Fruit fly (Drosophila melanogaster) whole organism: ENCODE measurements around the gene Rabex-5.

ENCODE experiments used
- CG8478 ChIP-seq: fragments of >200 bp; optimal IDR thresholded peaks from 2 replicates; lab custom pipeline; 2018; ENCODE audit warnings: inconsistent platforms
- Dll ChIP-seq: fragments of >200 bp; optimal IDR thresholded peaks from 2 replicates; lab custom pipeline; 2017
- EcR ChIP-seq, 2 experiments: fragments of >200 bp; optimal IDR thresholded peaks; 2 replicates each; lab custom pipeline; 2017; ENCODE audit warnings: missing biosample characterization in 2 of 2, missing genetic modification characterization in 2 of 2, missing genetic modification reagents in 2 of 2
- pan ChIP-seq: fragments of >200 bp; optimal IDR thresholded peaks from 2 replicates; lab custom pipeline; 2017
- psq ChIP-seq: fragments of >200 bp; optimal IDR thresholded peaks from 2 replicates; lab custom pipeline; 2017
- usp ChIP-seq: fragments of >200 bp; optimal IDR thresholded peaks from 2 replicates; lab custom pipeline; 2017; ENCODE audit warnings: missing biosample characterization, missing genetic modification characterization, mixed read lengths

The Rabex-5 gene

DNA sequence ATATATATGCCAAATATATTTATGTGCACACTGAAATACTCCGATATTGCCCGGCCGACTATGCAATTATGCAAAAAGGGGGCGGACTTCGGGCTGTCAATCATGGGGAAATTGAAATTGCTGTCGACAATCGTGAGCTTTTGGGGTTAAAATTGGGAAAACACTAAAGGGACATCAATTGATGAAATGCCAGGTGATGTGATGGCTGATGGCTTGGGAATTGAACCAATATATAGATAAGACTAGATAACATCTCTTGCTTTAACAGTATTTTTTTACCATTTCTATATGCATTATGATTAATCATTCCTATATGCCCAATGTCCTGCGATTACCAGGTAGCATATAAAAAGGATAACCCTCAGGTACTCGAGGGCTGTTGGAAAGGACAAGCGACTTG lies 17.8 kb upstream of the Rabex-5 start:
- TF ChIP-seq EcR (GFP tag; optimal IDR thresholded peaks at IDR 0.05; lab: Kevin White, UChicago) (no peak), psq (lab: Kevin White, UChicago) (no peak), Dll (no peak), CG8478 (no peak), pan (lab: Kevin White, UChicago) (no peak), usp (GFP tag; lab: Kevin White, UChicago) (no peak)

DNA sequence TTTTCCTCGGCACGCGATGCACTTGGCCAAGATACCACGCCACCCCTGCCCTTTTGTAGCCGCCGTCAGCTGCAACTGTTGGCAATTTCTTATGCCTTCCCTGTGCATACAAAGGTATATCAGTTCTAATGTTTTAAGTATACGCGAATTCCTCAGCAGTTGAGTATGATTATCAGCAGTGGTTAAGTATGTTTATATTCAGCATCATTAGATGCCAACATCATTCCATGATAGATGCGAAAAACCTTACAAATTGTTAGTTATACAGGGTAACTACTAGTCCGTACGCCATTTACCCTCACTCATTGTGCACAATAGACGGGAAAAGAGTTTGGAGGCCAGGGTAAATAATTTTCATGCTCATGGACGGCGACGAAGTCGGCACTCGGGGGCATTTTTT lies 16.0 kb upstream of the Rabex-5 start:
- TF ChIP-seq pan (lab: Kevin White, UChicago) (no peak), psq (lab: Kevin White, UChicago) (no peak), CG8478 (no peak), Dll (no peak), EcR (GFP tag; optimal IDR thresholded peaks at IDR 0.05; lab: Kevin White, UChicago) (no peak), usp (GFP tag; lab: Kevin White, UChicago) (no peak)

DNA sequence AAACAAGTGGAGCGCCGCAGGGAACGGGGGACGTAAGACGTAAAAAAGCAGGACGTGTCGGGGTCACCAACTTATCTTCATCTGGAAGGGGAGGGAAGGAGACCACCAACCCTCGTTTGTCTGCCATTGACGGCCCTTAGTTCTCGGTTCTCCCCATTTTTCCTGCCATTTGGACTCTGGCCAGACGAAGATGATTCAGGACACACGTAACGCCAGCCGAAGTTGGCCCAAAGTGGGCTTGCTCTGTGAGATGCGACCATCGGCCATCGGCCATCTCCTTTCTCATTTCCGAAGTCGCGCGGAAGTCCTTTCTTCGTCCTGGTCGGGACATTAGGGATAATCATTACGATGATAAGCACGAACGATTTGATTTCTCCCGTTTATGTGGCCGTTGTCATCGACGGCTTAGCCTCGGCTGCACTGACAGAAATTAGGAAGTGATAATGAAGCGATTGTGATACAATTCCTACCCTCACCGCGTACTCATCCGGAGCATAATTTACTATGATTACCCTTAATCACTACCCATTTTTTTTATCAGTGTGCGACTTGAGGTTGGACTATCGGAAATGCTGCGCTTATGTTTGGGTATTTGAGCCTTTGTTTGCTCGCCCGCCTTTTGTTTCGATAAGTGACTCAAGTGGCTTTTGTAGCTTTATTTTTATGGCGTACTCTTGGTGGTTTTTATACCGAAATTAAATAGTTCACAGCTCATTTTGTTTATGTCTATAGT lies 14.7 kb upstream of the Rabex-5 start:
- TF ChIP-seq EcR (GFP tag; optimal IDR thresholded peaks at IDR 0.05; lab: Kevin White, UChicago) (no peak), usp (GFP tag; lab: Kevin White, UChicago) (no peak), CG8478 (no peak), pan (lab: Kevin White, UChicago) (no peak), psq (lab: Kevin White, UChicago) (no peak), Dll (no peak)

DNA sequence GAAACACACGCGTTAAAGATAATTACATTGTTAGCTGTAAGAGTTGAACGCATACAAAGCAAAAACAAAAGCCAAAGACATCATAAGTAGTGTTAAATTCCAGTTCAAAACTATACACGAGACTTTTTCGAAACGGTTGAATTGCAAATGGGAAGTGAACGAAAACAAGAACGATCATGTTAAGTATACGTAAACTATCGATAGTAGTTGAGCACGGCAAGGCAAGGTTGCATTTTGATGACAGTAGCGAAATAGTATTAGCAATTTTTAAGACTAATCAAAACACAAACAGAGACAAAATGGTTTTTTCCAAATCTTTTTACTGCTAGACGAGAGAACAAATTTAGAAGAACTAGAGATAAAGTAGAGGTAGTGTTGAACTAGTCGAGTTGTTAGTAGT lies 878 bp upstream of the Rabex-5 start:
- TF ChIP-seq EcR (GFP tag; optimal IDR thresholded peaks at IDR 0.05; lab: Kevin White, UChicago) (no peak), Dll (no peak), psq (lab: Kevin White, UChicago) (no peak), pan (lab: Kevin White, UChicago) (no peak), CG8478 (no peak), usp (GFP tag; lab: Kevin White, UChicago) (no peak)

DNA sequence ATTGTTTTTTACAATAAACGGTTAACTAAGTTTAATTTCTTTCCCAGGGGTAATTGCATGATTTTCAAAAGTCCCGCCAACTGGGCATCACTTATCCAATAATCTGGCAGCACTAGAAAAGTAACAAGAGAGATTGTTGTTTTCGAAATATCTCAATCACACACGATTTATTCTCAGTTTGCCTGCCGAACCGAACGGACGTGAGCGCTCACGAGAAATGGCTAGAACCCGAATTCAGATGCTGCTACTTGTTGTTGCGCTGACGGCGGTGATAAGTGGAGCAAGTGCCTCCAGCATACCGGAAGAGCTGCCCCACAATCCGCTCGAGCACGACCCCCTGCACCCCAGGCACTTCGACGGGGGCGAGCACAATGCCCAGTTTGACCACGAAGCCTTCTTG lies 2.8 kb downstream of the Rabex-5 start, which contains the start of gene scf:
scf (plus strand) TSS at position 164 of the 400 bp plus-strand sequence.
- no peak for TF ChIP-seq EcR (GFP tag; optimal IDR thresholded peaks at IDR 0.05; lab: Kevin White, UChicago)
- TF ChIP-seq psq (lab: Kevin White, UChicago): no peak
- no peak for TF ChIP-seq Dll
- no peak for TF ChIP-seq usp (GFP tag; lab: Kevin White, UChicago)
- no peak for TF ChIP-seq pan (lab: Kevin White, UChicago)
- no peak for TF ChIP-seq CG8478

DNA sequence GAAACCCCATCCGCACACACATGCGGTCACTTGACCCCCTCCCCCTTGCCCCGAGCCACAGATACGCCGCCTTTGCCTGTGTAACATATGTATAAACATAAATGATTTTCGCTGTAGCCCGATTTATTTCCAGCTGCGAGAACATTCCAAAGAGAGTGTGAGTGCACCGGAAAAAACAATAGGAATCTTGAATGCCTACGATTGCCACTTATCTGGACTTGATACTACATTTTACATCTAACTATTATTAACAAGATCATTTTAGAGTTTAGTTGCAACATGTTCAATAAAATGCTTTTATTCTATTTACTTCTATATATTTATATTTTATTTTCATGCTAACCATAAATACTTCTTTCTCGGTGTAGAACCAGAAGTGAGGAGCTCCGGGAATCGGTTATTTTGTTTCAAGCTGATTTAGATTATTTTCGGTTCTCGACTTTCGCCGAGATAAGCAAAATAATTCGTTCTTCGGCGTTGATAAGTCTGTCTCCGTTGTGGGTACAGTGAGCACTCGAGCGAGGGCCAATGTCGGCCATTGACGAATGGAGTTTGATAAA lies 4.4 kb downstream of the Rabex-5 start:
- TF ChIP-seq CG8478: no peak
- TF ChIP-seq pan (lab: Kevin White, UChicago): no peak
- no peak for TF ChIP-seq psq (lab: Kevin White, UChicago)
- no peak for TF ChIP-seq usp (GFP tag; lab: Kevin White, UChicago)
- no peak for TF ChIP-seq Dll
- TF ChIP-seq EcR (GFP tag; optimal IDR thresholded peaks at IDR 0.05; lab: Kevin White, UChicago): no peak

DNA sequence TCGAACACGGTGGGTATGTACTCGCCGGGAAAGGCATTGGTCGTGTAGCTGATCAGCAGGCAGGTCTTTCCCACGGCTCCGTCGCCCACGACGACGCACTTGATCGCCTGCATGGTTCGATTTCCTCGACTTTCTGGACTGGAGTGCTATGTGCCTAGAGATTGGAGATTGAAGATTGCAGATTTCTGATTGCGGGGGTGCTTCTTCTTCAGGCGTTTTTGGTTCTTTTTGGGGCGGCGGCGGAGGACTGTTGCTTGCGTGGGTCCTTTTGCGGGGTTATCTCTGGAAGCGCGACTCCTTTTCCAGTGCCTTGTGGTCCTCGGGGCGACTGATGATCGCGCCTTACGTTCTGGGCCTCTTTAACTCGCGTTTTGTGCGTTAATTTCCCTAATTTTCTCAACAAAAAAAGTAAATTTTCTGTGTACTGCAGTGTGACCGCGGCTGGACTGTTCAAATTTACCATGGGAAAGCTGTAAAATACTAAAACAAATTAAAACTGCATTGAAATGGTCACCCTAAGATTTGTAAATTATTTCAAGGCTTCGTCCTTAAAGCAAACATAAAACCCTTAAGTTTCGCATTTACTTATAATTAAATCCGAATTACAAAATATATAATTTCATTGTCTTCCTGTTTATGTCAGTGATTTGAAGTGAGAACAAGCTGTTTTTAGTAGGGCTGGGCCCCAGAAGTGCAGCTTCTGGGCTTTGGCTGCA lies 6.7 kb downstream of the Rabex-5 start, which contains the start of the genes Rac1 and Acat2:
Rac1 (minus strand) TSS at position 450 of the 716 bp plus-strand sequence.
Acat2 (plus strand) TSS at position 711 of the 716 bp plus-strand sequence.
- no peak for TF ChIP-seq CG8478
- TF ChIP-seq usp (GFP tag; lab: Kevin White, UChicago): no peak

DNA sequence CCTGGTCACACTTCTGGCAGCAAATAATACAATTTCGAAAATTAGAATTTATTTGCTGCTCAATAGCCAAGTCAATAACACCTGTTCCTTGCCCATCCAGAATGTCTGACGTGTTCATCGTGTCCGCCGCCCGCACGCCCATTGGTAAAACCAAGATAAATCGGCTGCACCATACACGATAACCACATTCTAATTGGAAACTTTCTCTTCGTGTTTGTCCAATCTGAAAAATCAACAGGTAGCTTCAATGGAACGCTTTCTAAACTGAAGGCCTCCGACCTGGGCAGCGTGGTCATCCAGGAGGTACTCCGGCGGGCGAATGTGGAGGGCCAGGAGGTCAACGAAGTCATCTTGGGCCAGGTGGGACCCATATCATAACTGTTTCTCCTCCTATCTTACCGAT lies 7.2 kb downstream of the Rabex-5 start:
- TF ChIP-seq EcR (GFP tag; optimal IDR thresholded peaks at IDR 0.05; lab: Kevin White, UChicago) (no peak), psq (lab: Kevin White, UChicago) (no peak), Dll (no peak)

DNA sequence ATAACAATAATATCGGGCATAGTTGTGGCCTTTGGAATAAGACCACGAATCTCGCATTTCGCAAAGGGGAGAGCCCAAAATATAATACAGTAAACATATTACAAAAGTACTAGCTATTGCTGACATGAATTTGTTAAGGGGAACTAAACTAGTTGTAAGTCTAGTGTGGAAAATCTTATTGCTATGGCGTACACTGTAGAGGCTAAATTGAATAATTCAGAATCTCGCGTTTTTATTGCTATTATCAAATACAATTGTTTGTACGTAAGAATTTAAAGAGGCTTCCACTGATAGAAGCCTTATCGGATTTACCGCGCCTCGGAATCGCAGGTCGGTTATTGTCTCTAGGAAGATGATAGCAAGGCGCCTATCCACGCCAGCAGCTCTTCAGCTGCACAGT lies 9.6 kb downstream of the Rabex-5 start:
- TF ChIP-seq EcR (GFP tag; optimal IDR thresholded peaks at IDR 0.05; lab: Kevin White, UChicago): no peak
- no peak for TF ChIP-seq CG8478
- no peak for TF ChIP-seq Dll
- TF ChIP-seq psq (lab: Kevin White, UChicago): no peak
- no peak for TF ChIP-seq pan (lab: Kevin White, UChicago)
- TF ChIP-seq usp (GFP tag; lab: Kevin White, UChicago): no peak

DNA sequence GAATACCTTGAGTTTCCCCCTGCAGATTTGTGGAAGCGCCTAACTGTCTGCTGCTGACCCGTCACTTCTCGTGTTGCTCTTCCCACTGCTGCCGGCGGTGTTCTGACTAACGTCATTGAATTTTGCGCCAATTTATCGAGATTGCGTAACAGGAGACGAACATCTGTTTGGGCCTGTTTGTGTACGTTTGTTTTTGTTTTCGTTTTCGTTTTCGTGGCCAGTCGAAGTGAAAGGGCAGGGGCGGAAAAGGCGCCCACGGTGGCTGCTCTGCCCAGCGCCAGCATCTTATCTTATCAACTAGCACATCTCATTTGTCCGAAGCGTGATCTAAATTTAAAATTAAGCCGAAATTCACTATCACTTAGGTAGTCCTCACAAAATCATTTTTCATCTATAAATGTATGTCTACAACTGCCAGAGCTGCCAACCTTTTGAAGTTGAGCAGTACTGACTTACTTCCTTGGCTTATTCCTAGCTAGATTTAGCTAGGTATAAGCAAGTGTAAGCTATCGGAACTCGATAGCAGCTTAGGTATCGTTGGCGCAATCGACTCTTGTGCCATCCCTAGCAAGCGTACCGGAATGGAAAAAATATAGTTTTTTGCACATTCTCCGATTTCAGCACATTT lies 11.4 kb downstream of the Rabex-5 start, which contains the start of the genes Ctr9 and Nt5a:
Ctr9 (plus strand) TSS at position 220 of the 628 bp plus-strand sequence.
Nt5a (minus strand) TSS at position 414 of the 628 bp plus-strand sequence.
- TF ChIP-seq psq (lab: Kevin White, UChicago): no peak
- no peak for TF ChIP-seq Dll
- TF ChIP-seq usp (GFP tag; lab: Kevin White, UChicago): no peak
- TF ChIP-seq pan (lab: Kevin White, UChicago): no peak
- no peak for TF ChIP-seq EcR (GFP tag; optimal IDR thresholded peaks at IDR 0.05; lab: Kevin White, UChicago)
- no peak for TF ChIP-seq CG8478

DNA sequence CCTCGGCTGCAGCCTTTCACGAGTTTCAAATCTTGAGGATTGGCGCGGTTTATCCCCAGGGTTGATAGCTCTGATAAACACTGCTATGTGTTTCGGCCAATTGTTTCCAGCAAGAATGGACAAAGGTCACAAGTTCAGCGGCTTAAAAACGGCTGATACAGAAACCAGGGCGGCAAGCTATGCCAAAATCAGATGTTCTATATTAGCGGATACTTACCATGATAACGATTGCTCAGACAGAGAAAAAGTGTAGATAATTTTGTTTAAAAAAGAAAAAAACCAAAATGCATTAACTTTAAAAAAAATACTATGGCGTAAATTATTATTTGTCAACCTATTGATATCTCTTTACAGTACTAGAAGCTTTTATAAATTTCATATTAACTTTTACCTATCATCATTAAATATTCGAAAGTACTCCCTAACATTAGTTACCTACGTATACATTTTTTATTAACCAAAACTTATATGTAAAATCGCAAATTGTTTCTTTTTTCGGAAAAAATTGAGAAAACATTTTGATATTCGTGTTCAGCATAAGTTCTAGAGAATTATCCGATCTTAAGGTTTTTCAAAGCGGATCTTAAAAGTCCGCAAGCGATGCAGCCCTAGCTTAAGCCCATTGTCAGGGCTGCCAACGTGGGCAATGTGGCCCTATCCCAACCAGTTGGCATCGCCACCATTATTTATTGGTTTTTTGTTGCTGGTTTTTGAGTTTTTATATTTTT lies 17.5 kb downstream of the Rabex-5 start, which contains the start of the genes sturkopf and Herc4:
sturkopf (minus strand) TSS at position 339 of the 728 bp plus-strand sequence.
Herc4 (plus strand) TSS at position 658 of the 728 bp plus-strand sequence.
- no peak for TF ChIP-seq Dll
- TF ChIP-seq EcR (GFP tag; optimal IDR thresholded peaks at IDR 0.05; lab: Kevin White, UChicago): no peak
- no peak for TF ChIP-seq usp (GFP tag; lab: Kevin White, UChicago)
- no peak for TF ChIP-seq psq (lab: Kevin White, UChicago)
- no peak for TF ChIP-seq pan (lab: Kevin White, UChicago)
- no peak for TF ChIP-seq CG8478
